Worm (Caenorhabditis elegans) whole organism, late embryonic: ENCODE data around the gene nft-1.
A peak's percentile ranks its signal among the peaks of the same experiment; 100 is the strongest.

Experiments
- K02D7.2 ChIP-seq: sonication (generic microtip); optimal IDR thresholded peaks from 2 replicates; lab custom pipeline; 2017; ENCODE audit warnings: mild to moderate bottlenecking, missing genetic modification characterization, missing compliant biosample characterization
- K09A11.1 ChIP-seq: sonication (generic microtip); optimal IDR thresholded peaks from 2 replicates; lab custom pipeline; 2017; ENCODE audit warnings: antibody characterized with exemption, mild to moderate bottlenecking, missing genetic modification characterization, missing compliant biosample characterization; ENCODE audit not compliant: insufficient read depth
- ahr-1 ChIP-seq: sonication (generic microtip); optimal IDR thresholded peaks from 2 replicates; lab custom pipeline; 2016; ENCODE audit warnings: missing genetic modification characterization, missing compliant biosample characterization
- ama-1 ChIP-seq: fragments of 150-350 bp; optimal IDR thresholded peaks from 2 replicates; lab custom pipeline; 2014
- ceh-14 ChIP-seq: sonication (generic microtip); optimal IDR thresholded peaks from 2 replicates; lab custom pipeline; 2016; ENCODE audit warnings: missing genotype, missing genetic modification characterization, missing compliant biosample characterization
- ceh-18 ChIP-seq: sonication (generic microtip); optimal IDR thresholded peaks from 2 replicates; lab custom pipeline; 2016; ENCODE audit warnings: missing genetic modification characterization, missing compliant biosample characterization
- ceh-30 ChIP-seq: fragments of 150-350 bp; optimal IDR thresholded peaks from 2 replicates; lab custom pipeline; 2014; ENCODE audit warnings: missing biosample characterization, missing genetic modification characterization
- ceh-31 ChIP-seq: sonication (generic microtip); optimal IDR thresholded peaks from 2 replicates; lab custom pipeline; 2016; ENCODE audit warnings: missing genetic modification characterization, missing compliant biosample characterization
- dve-1 ChIP-seq: sonication (generic microtip); optimal IDR thresholded peaks from 2 replicates; lab custom pipeline; 2017; ENCODE audit warnings: antibody characterized with exemption, mild to moderate bottlenecking, missing genetic modification characterization, missing compliant biosample characterization
- elt-2 ChIP-seq: sonication (generic microtip); optimal IDR thresholded peaks from 2 replicates; lab custom pipeline; 2016; ENCODE audit warnings: missing genetic modification reagents, missing genetic modification characterization, missing compliant biosample characterization
- elt-4 ChIP-seq: sonication (generic microtip); optimal IDR thresholded peaks from 2 replicates; lab custom pipeline; 2016; ENCODE audit warnings: missing genetic modification characterization, missing compliant biosample characterization
- fax-1 ChIP-seq: sonication (generic microtip); optimal IDR thresholded peaks from 2 replicates; lab custom pipeline; 2016; ENCODE audit warnings: missing genotype, missing genetic modification characterization, missing compliant biosample characterization
- gmeb-2 ChIP-seq: sonication (generic microtip); optimal IDR thresholded peaks from 2 replicates; lab custom pipeline; 2016; ENCODE audit warnings: missing genetic modification characterization, inconsistent platforms, missing compliant biosample characterization
- hlh-15 ChIP-seq: sonication (generic microtip); optimal IDR thresholded peaks from 2 replicates; lab custom pipeline; 2016; ENCODE audit warnings: missing genetic modification characterization, missing compliant biosample characterization
- hlh-30 ChIP-seq: sonication (generic microtip); optimal IDR thresholded peaks from 2 replicates; lab custom pipeline; 2017; ENCODE audit warnings: antibody characterized with exemption, missing genetic modification characterization, missing compliant biosample characterization; ENCODE audit not compliant: insufficient read depth
- hlh-8 ChIP-seq: sonication (generic microtip); optimal IDR thresholded peaks from 2 replicates; lab custom pipeline; 2016; ENCODE audit warnings: missing genotype, missing genetic modification characterization, missing compliant biosample characterization
- lim-6 ChIP-seq: sonication (generic microtip); optimal IDR thresholded peaks from 2 replicates; lab custom pipeline; 2016; ENCODE audit warnings: missing genetic modification characterization, missing compliant biosample characterization
- madf-2 ChIP-seq: sonication (generic microtip); optimal IDR thresholded peaks from 2 replicates; lab custom pipeline; 2017; ENCODE audit warnings: missing genetic modification characterization, missing compliant biosample characterization
- mec-3 ChIP-seq: sonication (generic microtip); optimal IDR thresholded peaks from 2 replicates; lab custom pipeline; 2016; ENCODE audit warnings: borderline replicate concordance, missing genetic modification characterization, missing compliant biosample characterization
- nfya-1 ChIP-seq: sonication (generic microtip); optimal IDR thresholded peaks from 2 replicates; lab custom pipeline; 2017; ENCODE audit warnings: missing genetic modification characterization, mild to moderate bottlenecking, missing compliant biosample characterization, antibody characterized with exemption, moderate library complexity
- nhr-11 ChIP-seq: fragments of 150-350 bp; optimal IDR thresholded peaks from 2 replicates; lab custom pipeline; 2014; ENCODE audit warnings: missing biosample characterization, missing genetic modification characterization
- odd-2 ChIP-seq: sonication (generic microtip); optimal IDR thresholded peaks from 2 replicates; lab custom pipeline; 2017; ENCODE audit warnings: antibody characterized with exemption, mild to moderate bottlenecking, missing genetic modification characterization, missing compliant biosample characterization
- pat-9 ChIP-seq: fragments of 200-800 bp; sonication (Bioruptor generic); optimal IDR thresholded peaks from 2 replicates; lab custom pipeline; 2018; ENCODE audit warnings: mild to moderate bottlenecking, missing genetic modification characterization, moderate library complexity, missing compliant biosample characterization
- pha-4 ChIP-seq: fragments of 150-350 bp; optimal IDR thresholded peaks from 2 replicates; lab custom pipeline; 2018; ENCODE audit warnings: missing biosample characterization, missing genetic modification reagents, missing genetic modification characterization
- pros-1 ChIP-seq: fragments of 150-350 bp; optimal IDR thresholded peaks from 2 replicates; lab custom pipeline; 2014; ENCODE audit warnings: missing biosample characterization, missing genetic modification reagents, missing genetic modification characterization
- rnt-1 ChIP-seq: sonication (generic microtip); optimal IDR thresholded peaks from 2 replicates; lab custom pipeline; 2016; ENCODE audit warnings: missing genetic modification characterization, missing compliant biosample characterization
- sdc-2 ChIP-seq: sonication (generic microtip); optimal IDR thresholded peaks from 2 replicates; lab custom pipeline; 2016; ENCODE audit warnings: missing genotype, missing genetic modification characterization, missing compliant biosample characterization
- sox-4 ChIP-seq: sonication (generic microtip); optimal IDR thresholded peaks from 2 replicates; lab custom pipeline; 2017; ENCODE audit warnings: mild to moderate bottlenecking, missing genetic modification characterization, inconsistent platforms, missing compliant biosample characterization
- unc-3 ChIP-seq, 2 experiments: fragments of 200-800 bp in 1 of 2; sonication (Bioruptor generic) in 1 of 2; sonication (generic microtip) in 1 of 2; conservative IDR thresholded peaks in 1 of 2; optimal IDR thresholded peaks in 1 of 2; 2 replicates each; pipeline versions ENCODE4 v1.3.6 to Lab custom; 2016 to 2022; ENCODE audit warnings: missing compliant biosample characterization in 2 of 2, missing genetic modification characterization in 2 of 2, missing genetic modification reagents in 1 of 2
- unc-42 ChIP-seq: sonication (generic microtip); optimal IDR thresholded peaks from 2 replicates; lab custom pipeline; 2016; ENCODE audit warnings: missing genotype, missing genetic modification characterization, missing compliant biosample characterization
- unc-55 ChIP-seq: sonication (generic microtip); optimal IDR thresholded peaks from 2 replicates; lab custom pipeline; 2017; ENCODE audit warnings: missing biosample characterization, missing genetic modification reagents, missing genetic modification characterization
- unc-86 ChIP-seq: sonication (generic microtip); optimal IDR thresholded peaks from 2 replicates; lab custom pipeline; 2016; ENCODE audit warnings: missing genetic modification characterization, missing compliant biosample characterization
- ztf-16 ChIP-seq: sonication (generic microtip); optimal IDR thresholded peaks from 2 replicates; lab custom pipeline; 2017; ENCODE audit warnings: missing genetic modification characterization, missing compliant biosample characterization

The nft-1 gene

DNA sequence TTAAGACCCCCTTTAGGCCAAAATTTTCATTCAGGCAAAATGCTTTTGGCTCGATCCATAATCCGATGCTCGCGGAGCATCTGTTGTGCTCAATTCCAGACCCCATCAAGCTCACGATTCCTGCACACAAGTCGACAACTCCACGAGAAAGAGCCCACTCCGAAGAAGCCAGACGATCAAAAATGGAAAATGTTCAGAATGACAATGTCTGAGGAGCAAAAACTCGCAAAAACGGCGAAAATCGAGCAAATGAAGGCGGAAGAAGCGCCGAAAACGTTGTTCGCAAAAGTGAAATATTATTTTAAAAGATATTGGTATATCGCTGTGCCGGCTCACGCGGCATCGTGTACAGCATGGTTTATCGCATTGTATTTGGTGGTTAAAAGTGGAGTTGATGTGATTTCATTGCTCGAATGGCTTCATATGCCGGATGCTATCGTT, 2.0 kb upstream of the nft-1 start, which contains the start of gene Y56A3A.22:
Y56A3A.22 (plus strand) TSS at position 35 of the 441 bp plus-strand sequence.
- TF ChIP-seq hlh-30 (tag; lab: Kevin White, UChicago): no peak
- TF ChIP-seq ama-1 (lab: Kevin White, UChicago): peak; percentile 72

DNA sequence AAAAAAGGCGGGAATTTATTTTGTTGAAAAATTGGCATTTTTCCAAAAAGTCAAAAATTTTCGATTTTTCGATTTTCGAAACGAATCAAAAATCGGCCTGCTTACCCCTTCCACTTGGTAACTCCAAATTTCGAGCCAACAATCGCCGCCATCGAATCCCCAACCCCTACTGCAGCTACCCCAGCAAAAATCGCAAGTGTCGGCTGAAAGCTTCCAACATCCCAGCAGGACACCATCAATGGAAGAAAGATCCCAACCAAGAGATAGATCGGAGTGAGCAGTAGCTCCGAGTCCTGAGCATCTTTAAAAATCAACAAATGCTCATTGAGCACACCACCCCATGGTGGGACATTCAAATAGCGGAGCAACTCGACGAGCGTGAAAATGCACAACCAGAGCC, 7.2 kb downstream of the nft-1 start:
- TF ChIP-seq pat-9 (tag; lab: Kevin White, UChicago): no peak

- TF ChIP-seq ahr-1: no peak
- no peak for TF ChIP-seq unc-86 (tag; lab: Kevin White, UChicago)
- TF ChIP-seq madf-2 (tag; lab: Kevin White, UChicago): no peak
- TF ChIP-seq gmeb-2 (tag; lab: Kevin White, UChicago): no peak
- no peak for TF ChIP-seq ceh-31
- TF ChIP-seq hlh-30 (tag; lab: Kevin White, UChicago): no peak
- TF ChIP-seq ceh-30 (tag; lab: Kevin White, UChicago): no peak
- TF ChIP-seq fax-1: no peak
- no peak for TF ChIP-seq dve-1 (tag; lab: Kevin White, UChicago)
- TF ChIP-seq lim-6 (tag; lab: Kevin White, UChicago): no peak
- no peak for TF ChIP-seq K09A11.1 (tag; lab: Kevin White, UChicago)
- no peak for TF ChIP-seq elt-4
- TF ChIP-seq rnt-1 (tag; lab: Kevin White, UChicago): no peak
- no peak for TF ChIP-seq mec-3 (tag; lab: Kevin White, UChicago)
- no peak for TF ChIP-seq pat-9 (tag; lab: Kevin White, UChicago)
- no peak for TF ChIP-seq unc-55 (GFP tag; lab: Kevin White, UChicago)
- no peak for TF ChIP-seq nhr-11 (tag; lab: Kevin White, UChicago)
- no peak for TF ChIP-seq ceh-14 (tag; lab: Kevin White, UChicago)
- TF ChIP-seq unc-3 (GFP tag; conservative IDR thresholded peaks at IDR 0.05; lab: Robert Waterston, UW): no peak
- TF ChIP-seq unc-3 (tag; optimal IDR thresholded peaks at IDR 0.05; lab: Kevin White, UChicago): no peak
- no peak for TF ChIP-seq sdc-2 (tag; lab: Kevin White, UChicago)
Measured at ce11 chrIII:11931960-11932359, 8.3 kb downstream of the nft-1 start.

DNA sequence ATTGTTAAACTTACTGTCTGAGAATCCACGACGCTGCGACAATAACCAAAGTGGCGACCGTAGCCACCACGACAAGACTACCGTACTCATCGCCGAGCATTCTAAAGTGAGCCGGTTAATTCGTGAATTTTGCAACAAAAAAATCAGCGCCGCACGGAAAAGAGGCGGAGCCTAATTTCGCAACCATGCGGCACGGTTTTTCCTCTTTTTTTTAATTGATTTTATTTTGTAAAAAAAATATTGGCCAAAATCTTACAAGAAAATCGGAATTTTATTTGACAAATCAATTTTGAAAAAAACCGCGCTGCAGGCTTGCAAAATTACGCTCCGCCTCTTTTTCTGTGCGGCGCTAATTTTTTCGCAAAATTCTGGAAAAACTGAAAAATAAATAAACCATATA, 9.9 kb downstream of the nft-1 start, which contains the start of gene dolk-1:
dolk-1 (minus strand) TSS at position 101 of the 400 bp plus-strand sequence.
- TF ChIP-seq hlh-15 (tag; lab: Kevin White, UChicago): no peak
- no peak for TF ChIP-seq pha-4
- TF ChIP-seq ztf-16: no peak
- TF ChIP-seq pros-1 (tag; lab: Kevin White, UChicago): no peak
- TF ChIP-seq hlh-8 (tag; lab: Kevin White, UChicago): no peak
- no peak for TF ChIP-seq ama-1 (lab: Kevin White, UChicago)
- TF ChIP-seq elt-2: no peak
- TF ChIP-seq ceh-18 (tag; lab: Kevin White, UChicago): no peak
- no peak for TF ChIP-seq sdc-2 (tag; lab: Kevin White, UChicago)
- TF ChIP-seq K02D7.2 (tag; lab: Kevin White, UChicago): no peak

- TF ChIP-seq ceh-14 (tag; lab: Kevin White, UChicago) (peak; percentile 78), lim-6 (tag; lab: Kevin White, UChicago) (no peak), nfya-1 (tag; lab: Kevin White, UChicago) (peak; percentile 99), ceh-18 (tag; lab: Kevin White, UChicago) (peak; percentile 43), K02D7.2 (tag; lab: Kevin White, UChicago) (peak; percentile 31), sox-4 (tag; lab: Kevin White, UChicago) (peak; percentile 12), fax-1 (no peak), hlh-15 (tag; lab: Kevin White, UChicago) (no peak), odd-2 (no peak), elt-2 (peak; percentile 3), unc-42 (peak; percentile 57), unc-55 (GFP tag; lab: Kevin White, UChicago) (peak; percentile 93)
Measured at ce11 chrIII:11935032-11935947, 11.6 kb downstream of the nft-1 start.
